Worm (Caenorhabditis elegans): ENCODE data around the gene twk-10.

DNA sequence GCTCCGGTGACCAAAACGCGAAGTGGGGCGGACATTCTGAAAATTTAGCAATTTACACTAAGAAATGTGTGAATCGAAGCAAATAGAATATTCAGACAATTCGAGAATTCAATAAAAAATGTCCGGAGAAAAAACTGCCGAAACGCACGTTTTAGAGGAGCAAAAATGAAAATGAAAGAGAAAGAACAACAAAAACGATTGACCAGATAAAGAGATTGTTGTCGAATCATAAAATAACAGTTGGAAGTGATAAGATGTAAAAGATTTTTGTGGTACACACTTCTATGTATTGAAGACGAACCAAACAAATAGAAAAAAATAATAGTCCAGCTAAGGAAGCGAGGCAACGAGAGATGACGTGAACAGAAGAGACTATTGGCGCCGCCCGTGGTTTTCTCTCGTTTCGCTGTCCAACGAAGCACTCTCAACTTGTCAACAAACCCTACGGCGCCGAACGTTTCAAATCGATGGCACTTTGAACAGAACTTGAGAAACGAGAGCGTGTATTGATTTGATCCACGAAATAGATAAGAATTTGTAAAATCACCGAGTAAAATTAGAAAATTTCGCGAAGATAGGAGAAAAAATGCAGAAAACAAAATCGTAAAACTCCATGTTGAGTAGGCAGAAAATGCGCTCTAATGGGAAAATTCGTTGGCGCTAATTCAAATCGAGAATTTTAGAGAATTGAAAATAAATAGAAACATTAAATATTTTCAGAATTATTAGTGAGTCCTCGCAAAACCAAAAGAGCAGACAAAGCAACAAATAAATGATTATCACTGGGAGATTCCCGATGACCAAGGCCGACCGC, 35.4 kb upstream of the twk-10 start, which contains the start of gene mdh-1:
- TF ChIP-seq nhr-237 (tag; optimal IDR thresholded peaks at IDR 0.05) (no peak), unc-62 (GFP tag; optimal IDR thresholded peaks at IDR 0.05) (no peak), ces-1 (GFP tag; optimal IDR thresholded peaks at IDR 0.05) (no peak), C34B4.2 (tag; optimal IDR thresholded peaks at IDR 0.05) (no peak), nhr-19 (GFP tag; conservative IDR thresholded peaks at IDR 0.05) (no peak), fos-1 (tag; optimal IDR thresholded peaks at IDR 0.05) (no peak), pag-3 (tag; optimal IDR thresholded peaks at IDR 0.05; ENCODE audit: borderline replicate concordance, insufficient read depth) (no peak), nhr-76 (tag; optimal IDR thresholded peaks at IDR 0.05) (no peak), lin-15B (tag; optimal IDR thresholded peaks at IDR 0.05) (no peak), ztf-4 (tag; optimal IDR thresholded peaks at IDR 0.05) (no peak), blmp-1 (tag; optimal IDR thresholded peaks at IDR 0.05) (peak; percentile 62)

Measured in whole organism, L1 larva.